Fruit fly (Drosophila melanogaster) whole organism, embryonic: Measurements from ENCODE around the gene CG9328.

Experiments
- Ada2b ChIP-seq: fragments of 200-800 bp; sonication (Bioruptor generic); IDR thresholded peaks from 2 replicates; pipeline ENCODE4 v1.3.6; 2022; ENCODE audit warnings: missing biosample characterization, missing genetic modification characterization
- Asciz ChIP-seq: fragments of 200-800 bp; sonication (Bioruptor generic); optimal IDR thresholded peaks from 2 replicates; lab custom pipeline; 2017; ENCODE audit warnings: missing biosample characterization, mild to moderate bottlenecking, missing genetic modification characterization, missing genetic modification reagents
- Atf3 ChIP-seq: fragments of 200-800 bp; sonication (Bioruptor generic); optimal IDR thresholded peaks from 3 replicates; lab custom pipeline; 2016; ENCODE audit warnings: missing biosample characterization, missing genetic modification characterization
- Bgb ChIP-seq: fragments of 200-800 bp; sonication (Bioruptor generic); IDR thresholded peaks from 2 replicates; pipeline ENCODE4 v1.3.6; 2022; ENCODE audit warnings: missing biosample characterization, missing genetic modification characterization; ENCODE audit not compliant: partially characterized antibody
- CG10565 ChIP-seq: fragments of 200-800 bp; sonication (Bioruptor generic); optimal IDR thresholded peaks from 3 replicates; lab custom pipeline; 2016; ENCODE audit warnings: missing biosample characterization, mild to moderate bottlenecking, missing genetic modification characterization
- CG11456 ChIP-seq: fragments of 200-800 bp; sonication (Bioruptor generic); IDR thresholded peaks from 3 replicates; pipeline ENCODE4 v1.3.6; 2022; ENCODE audit warnings: missing biosample characterization, missing genetic modification characterization
- CG1233 ChIP-seq: fragments of 200-800 bp; sonication (Bioruptor generic); optimal IDR thresholded peaks from 4 replicates; lab custom pipeline; 2018; ENCODE audit warnings: missing biosample characterization, mild to moderate bottlenecking, missing genetic modification characterization
- CG12942 ChIP-seq: fragments of 200-800 bp; sonication (Bioruptor generic); optimal IDR thresholded peaks from 3 replicates; lab custom pipeline; 2016; ENCODE audit warnings: missing biosample characterization, missing genetic modification characterization
- CG13424 ChIP-seq: fragments of 200-800 bp; sonication (Bioruptor generic); optimal IDR thresholded peaks from 2 replicates; lab custom pipeline; 2019; ENCODE audit warnings: missing biosample characterization, mild to moderate bottlenecking, missing genetic modification characterization, moderate library complexity
- CG14050 ChIP-seq: fragments of 200-800 bp; sonication (Bioruptor generic); IDR thresholded peaks from 3 replicates; pipeline ENCODE4 v1.3.6; 2022; ENCODE audit warnings: missing biosample characterization, missing genetic modification characterization
- CG17186 ChIP-seq: fragments of 200-800 bp; sonication (Bioruptor generic); optimal IDR thresholded peaks from 3 replicates; lab custom pipeline; 2017; ENCODE audit warnings: missing biosample characterization, missing genetic modification reagents, missing genetic modification characterization
- CG17328 ChIP-seq: fragments of 200-800 bp; sonication (Bioruptor generic); IDR thresholded peaks from 2 replicates; pipeline ENCODE4 v1.3.6; 2022; ENCODE audit warnings: missing biosample characterization, missing genetic modification characterization
- CG17568 ChIP-seq: fragments of 200-800 bp; sonication (Bioruptor generic); optimal IDR thresholded peaks from 2 replicates; lab custom pipeline; 2018; ENCODE audit warnings: missing biosample characterization, mild to moderate bottlenecking, missing genetic modification characterization, moderate library complexity
- CG17912 ChIP-seq: fragments of 200-800 bp; sonication (Bioruptor generic); optimal IDR thresholded peaks from 2 replicates; lab custom pipeline; 2018; ENCODE audit warnings: missing biosample characterization, mild to moderate bottlenecking, missing genetic modification characterization
- CG2712 ChIP-seq: fragments of 200-800 bp; optimal IDR thresholded peaks from 3 replicates; lab custom pipeline; 2019; ENCODE audit warnings: missing biosample characterization, mild to moderate bottlenecking, missing genetic modification characterization, moderate library complexity
- CG3281 ChIP-seq: fragments of 200-800 bp; sonication (Bioruptor generic); optimal IDR thresholded peaks from 3 replicates; lab custom pipeline; 2017; ENCODE audit warnings: missing biosample characterization, mild to moderate bottlenecking, missing genetic modification characterization
- CG4730 ChIP-seq: fragments of 200-800 bp; sonication (Bioruptor generic); IDR thresholded peaks from 2 replicates; pipeline ENCODE4 v1.3.6; 2022; ENCODE audit warnings: missing biosample characterization, missing genetic modification characterization
- CG6689 ChIP-seq: fragments of 200-800 bp; sonication (Bioruptor generic); IDR thresholded peaks from 2 replicates; pipeline ENCODE4 v1.3.6; 2022; ENCODE audit warnings: missing biosample characterization, missing genetic modification characterization
- CG7372 ChIP-seq: fragments of 200-800 bp; sonication (Bioruptor generic); IDR thresholded peaks from 2 replicates; pipeline ENCODE4 v1.3.6; 2022; ENCODE audit warnings: missing biosample characterization, missing genetic modification characterization
- CG8388 ChIP-seq: fragments of 200-800 bp; sonication (Bioruptor generic); optimal IDR thresholded peaks from 2 replicates; lab custom pipeline; 2019; ENCODE audit warnings: missing biosample characterization, mild to moderate bottlenecking, missing genetic modification characterization, moderate library complexity
- CoRest ChIP-seq: fragments of 200-800 bp; sonication (Bioruptor generic); optimal IDR thresholded peaks from 3 replicates; lab custom pipeline; 2018; ENCODE audit warnings: missing biosample characterization, mild to moderate bottlenecking, missing genetic modification characterization, moderate library complexity
- Lim3 ChIP-seq: fragments of 200-800 bp; sonication (Bioruptor generic); IDR thresholded peaks from 2 replicates; pipeline ENCODE4 v1.3.6; 2022; ENCODE audit warnings: missing biosample characterization, missing genetic modification characterization
- Side ChIP-seq: fragments of 200-800 bp; sonication (Bioruptor generic); optimal IDR thresholded peaks from 2 replicates; lab custom pipeline; 2016; ENCODE audit warnings: missing biosample characterization, missing genetic modification characterization
- Sry-β ChIP-seq: fragments of 200-800 bp; sonication (Bioruptor generic); optimal IDR thresholded peaks from 2 replicates; lab custom pipeline; 2018; ENCODE audit warnings: missing biosample characterization, mild to moderate bottlenecking, missing genetic modification characterization, moderate library complexity
- Taf1 ChIP-seq: fragments of 200-800 bp; sonication (Bioruptor generic); IDR thresholded peaks from 2 replicates; pipeline ENCODE4 v1.3.6; 2022; ENCODE audit warnings: missing biosample characterization, missing genetic modification characterization
- ash1 ChIP-seq: fragments of 200-800 bp; sonication (Bioruptor generic); optimal IDR thresholded peaks from 2 replicates; lab custom pipeline; 2018; ENCODE audit warnings: missing biosample characterization, mild to moderate bottlenecking, missing genetic modification characterization
- chif ChIP-seq, 2 experiments: fragments of 200-800 bp; sonication (Bioruptor generic); optimal IDR thresholded peaks; 3 replicates each; lab custom pipeline; 2016; ENCODE audit warnings: missing biosample characterization in 2 of 2, missing genetic modification characterization in 2 of 2
- chinmo ChIP-seq: fragments of 200-800 bp; sonication (Bioruptor generic); IDR thresholded peaks from 4 replicates; pipeline ENCODE4 v1.3.6; 2022; ENCODE audit warnings: missing biosample characterization, missing genetic modification characterization; ENCODE audit not compliant: partially characterized antibody
- croc ChIP-seq: fragments of 200-800 bp; sonication (Bioruptor generic); conservative IDR thresholded peaks from 3 replicates; pipeline ENCODE4 v1.3.6; 2022; ENCODE audit warnings: missing biosample characterization, missing genetic modification characterization
- fd102C ChIP-seq: fragments of 200-800 bp; sonication (Bioruptor generic); optimal IDR thresholded peaks from 2 replicates; lab custom pipeline; 2018; ENCODE audit warnings: missing biosample characterization, mild to moderate bottlenecking, missing genetic modification characterization, moderate library complexity
- fru ChIP-seq: fragments of >200 bp; optimal IDR thresholded peaks from 2 replicates; lab custom pipeline; 2017
- gcm2 ChIP-seq: fragments of 200-800 bp; sonication (Bioruptor generic); optimal IDR thresholded peaks from 2 replicates; lab custom pipeline; 2016; ENCODE audit warnings: missing biosample characterization, missing genetic modification characterization
- jigr1 ChIP-seq: fragments of 200-800 bp; sonication (Bioruptor generic); IDR thresholded peaks from 3 replicates; pipeline ENCODE4 v1.3.6; 2022; ENCODE audit warnings: missing biosample characterization, missing genetic modification characterization
- nerfin-1 ChIP-seq: fragments of 200-800 bp; sonication (Bioruptor generic); optimal IDR thresholded peaks from 3 replicates; lab custom pipeline; 2019; ENCODE audit warnings: missing biosample characterization, mild to moderate bottlenecking, missing genetic modification characterization, moderate library complexity
- nerfin-2 ChIP-seq: fragments of 200-800 bp; sonication (Bioruptor generic); IDR thresholded peaks from 2 replicates; pipeline ENCODE4 v1.3.6; 2022; ENCODE audit warnings: missing biosample characterization, missing genetic modification characterization; ENCODE audit not compliant: partially characterized antibody
- otp ChIP-seq: fragments of 200-800 bp; sonication (Bioruptor generic); IDR thresholded peaks from 3 replicates; pipeline ENCODE4, ENCODE4 v1.3.6; 2022; ENCODE audit warnings: missing biosample characterization, missing genetic modification characterization
- pho ChIP-seq: fragments of 200-800 bp; sonication (Bioruptor generic); optimal IDR thresholded peaks from 2 replicates; lab custom pipeline; 2016; ENCODE audit warnings: missing biosample characterization, missing genetic modification characterization
- prd ChIP-seq, 3 experiments: fragments of >200 bp in 2 of 3; fragments of 200-800 bp in 1 of 3; sonication (Bioruptor generic) in 1 of 3; optimal IDR thresholded peaks in 2 of 3; IDR thresholded peaks in 1 of 3; 2 replicates in 2 of 3; 3 replicates in 1 of 3; pipeline versions ENCODE4 v1.3.6 to Lab custom; 2017 to 2022; ENCODE audit warnings: missing biosample characterization in 1 of 3, missing genetic modification characterization in 1 of 3
- ranshi ChIP-seq: fragments of 200-800 bp; sonication (Bioruptor generic); IDR thresholded peaks from 2 replicates; pipeline ENCODE4 v1.3.6; 2022; ENCODE audit warnings: missing biosample characterization, missing genetic modification characterization
- sens-2 ChIP-seq: fragments of 200-800 bp; sonication (Bioruptor generic); IDR thresholded peaks from 2 replicates; pipeline ENCODE4 v1.3.6; 2022; ENCODE audit warnings: missing biosample characterization, missing genetic modification characterization
- seq ChIP-seq: fragments of 200-800 bp; sonication (Bioruptor generic); IDR thresholded peaks from 2 replicates; pipeline ENCODE4 v1.3.6; 2022; ENCODE audit warnings: missing biosample characterization, missing genetic modification characterization
- shn ChIP-seq: fragments of 200-800 bp; sonication (Bioruptor generic); optimal IDR thresholded peaks from 3 replicates; lab custom pipeline; 2016; ENCODE audit warnings: missing biosample characterization, missing genetic modification characterization
- sima ChIP-seq: fragments of 200-800 bp; sonication (Bioruptor generic); optimal IDR thresholded peaks from 2 replicates; lab custom pipeline; 2016; ENCODE audit warnings: missing biosample characterization, missing genetic modification characterization
- slbo ChIP-seq: fragments of 200-800 bp; sonication (Bioruptor generic); IDR thresholded peaks from 2 replicates; pipeline ENCODE4 v1.3.6; 2022; ENCODE audit warnings: missing biosample characterization, missing genetic modification characterization
- so ChIP-seq: fragments of 200-800 bp; sonication (Bioruptor generic); IDR thresholded peaks from 3 replicates; pipeline ENCODE4 v1.3.6; 2022; ENCODE audit warnings: missing biosample characterization, missing genetic modification characterization
- sob ChIP-seq: fragments of 200-800 bp; sonication (Bioruptor generic); IDR thresholded peaks from 2 replicates; pipeline ENCODE4 v1.3.6; 2022; ENCODE audit warnings: missing biosample characterization, missing genetic modification characterization
- tio ChIP-seq: fragments of 200-800 bp; sonication (Bioruptor generic); optimal IDR thresholded peaks from 2 replicates; lab custom pipeline; 2017; ENCODE audit warnings: missing biosample characterization, missing genetic modification characterization, inconsistent platforms
- tll ChIP-seq, 2 experiments: fragments of 200-800 bp in 1 of 2; fragments of >200 bp in 1 of 2; sonication (Bioruptor generic) in 1 of 2; optimal IDR thresholded peaks; 2 replicates each; lab custom pipeline; 2017 to 2019; ENCODE audit warnings: missing biosample characterization in 2 of 2, missing genetic modification characterization in 2 of 2, mild to moderate bottlenecking in 1 of 2, moderate library complexity in 1 of 2
- trem ChIP-seq: fragments of 200-800 bp; optimal IDR thresholded peaks from 3 replicates; lab custom pipeline; 2019; ENCODE audit warnings: missing biosample characterization, mild to moderate bottlenecking, missing genetic modification characterization, moderate library complexity
- unpg ChIP-seq: fragments of 200-800 bp; sonication (Bioruptor generic); optimal IDR thresholded peaks from 3 replicates; lab custom pipeline; 2018; ENCODE audit warnings: missing biosample characterization, mild to moderate bottlenecking, missing genetic modification characterization, moderate library complexity

Gene CG9328

DNA sequence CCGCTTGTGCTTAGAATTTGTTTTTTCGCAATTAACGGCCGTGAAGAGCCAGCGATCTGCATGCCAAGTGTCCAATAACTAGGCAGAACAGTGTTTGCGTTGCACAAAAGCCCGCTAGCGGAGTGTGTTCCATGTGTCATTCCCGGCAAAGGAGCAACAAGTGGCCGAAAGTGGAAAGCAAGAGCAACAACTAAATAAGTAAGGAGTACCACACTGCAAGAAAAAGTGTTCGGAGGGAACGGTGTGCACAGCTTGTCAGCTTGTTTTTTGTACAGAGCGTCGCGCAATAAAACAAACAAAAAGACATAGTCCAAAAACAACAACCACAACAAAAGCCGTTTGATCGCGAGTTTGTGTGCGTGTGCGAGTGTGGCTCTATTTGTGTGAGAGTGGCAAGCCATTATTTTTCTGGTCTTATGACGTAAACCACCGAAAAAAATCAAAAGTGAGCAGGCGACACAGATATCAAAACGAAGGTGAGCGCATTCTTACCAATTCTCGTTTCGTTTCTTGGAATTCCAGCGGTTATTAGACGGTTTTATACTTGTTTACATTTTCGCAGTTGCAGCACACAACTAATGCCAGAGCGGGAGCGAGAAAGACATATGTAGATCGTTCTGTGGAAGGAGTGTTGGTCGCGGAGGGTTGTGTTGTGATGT is 39.2 kb upstream of the CG9328 start (continued):
- TF ChIP-seq trem (tag; lab: Kevin White, UChicago) = no peak
- TF ChIP-seq CG17328 (GFP tag; lab: Robert Waterston, UW) = no peak
- TF ChIP-seq fd102C (GFP tag; lab: Kevin White, UChicago) = no peak
- no peak for TF ChIP-seq CG11456 (GFP tag; lab: Robert Waterston, UW)
- no peak for TF ChIP-seq ranshi (GFP tag; lab: Robert Waterston, UW)
- TF ChIP-seq CG4730 (GFP tag; lab: Robert Waterston, UW) = no peak
- no peak for TF ChIP-seq CG2712 (tag; lab: Kevin White, UChicago)
- no peak for TF ChIP-seq CG10565
- no peak for TF ChIP-seq CG7372 (GFP tag; lab: Robert Waterston, UW)
- TF ChIP-seq CG13424 (tag; lab: Kevin White, UChicago) = no peak
- TF ChIP-seq CG17568 (GFP tag; lab: Kevin White, UChicago) = no peak
- TF ChIP-seq jigr1 (GFP tag; lab: Robert Waterston, UW) = no peak
- TF ChIP-seq CoRest = no peak
- 0 out of 2 replicates have a peak, but pooled peaks have one; percentile 27 for TF ChIP-seq CG6689
- no peak for TF ChIP-seq nerfin-2
- no peak for TF ChIP-seq croc
- TF ChIP-seq pho (GFP tag; lab: Kevin White, UChicago) = no peak
- TF ChIP-seq CG12942 (GFP tag; lab: Kevin White, UChicago) = no peak
- TF ChIP-seq Taf1 (GFP tag; lab: Robert Waterston, UW) = no peak
- TF ChIP-seq seq (GFP tag; lab: Robert Waterston, UW) = no peak; the same call in 1 of the 2 replicates
- no peak for TF ChIP-seq otp
- no peak for TF ChIP-seq gcm2
- no peak for TF ChIP-seq Side
- TF ChIP-seq fru = no peak
- no peak for TF ChIP-seq Sry-β (GFP tag; lab: Kevin White, UChicago)
- no peak for TF ChIP-seq CG17186 (GFP tag; lab: Kevin White, UChicago)
- no peak for TF ChIP-seq sima (GFP tag; lab: Kevin White, UChicago)
- TF ChIP-seq CG8388 = no peak
- TF ChIP-seq Bgb = peak; percentile 44
- no peak for TF ChIP-seq tll (GFP tag; optimal IDR thresholded peaks at IDR 0.05; lab: Kevin White, UChicago)
- peak; percentile 25; the same call in 1 of the 2 replicates for TF ChIP-seq slbo
- TF ChIP-seq nerfin-1 (tag; lab: Kevin White, UChicago) = no peak
- TF ChIP-seq unpg = no peak
- no peak for TF ChIP-seq sens-2
- TF ChIP-seq tio (GFP tag; lab: Kevin White, UChicago) = no peak
- peak; percentile 12 for TF ChIP-seq CG3281 (GFP tag; lab: Kevin White, UChicago)
- no peak for TF ChIP-seq Asciz (GFP tag; lab: Kevin White, UChicago)
- no peak for TF ChIP-seq Ada2b (GFP tag; lab: Robert Waterston, UW)
- TF ChIP-seq sob (GFP tag; lab: Robert Waterston, UW) = no peak
- no peak for TF ChIP-seq CG1233 (GFP tag; lab: Kevin White, UChicago)
- TF ChIP-seq shn (GFP tag; lab: Kevin White, UChicago) = no peak
- TF ChIP-seq chinmo (GFP tag; lab: Robert Waterston, UW) = peak; percentile 89; the same call in 3 of the 4 replicates
- TF ChIP-seq so (GFP tag; lab: Robert Waterston, UW) = peak; percentile 55; the same call in 1 of the 3 replicates
- TF ChIP-seq ash1 (GFP tag; lab: Kevin White, UChicago) = no peak
- no peak for TF ChIP-seq CG17912
- TF ChIP-seq prd (optimal IDR thresholded peaks at IDR 0.05; lab: Kevin White, UChicago) = no peak
- no peak for TF ChIP-seq prd (GFP tag; IDR thresholded peaks at IDR 0.05; lab: Robert Waterston, UW)
- TF ChIP-seq Lim3 (GFP tag; lab: Robert Waterston, UW) = no peak
- no peak for TF ChIP-seq CG14050
- TF ChIP-seq Atf3 (GFP tag; lab: Kevin White, UChicago) = peak; percentile 42
- peak in 1 of 2 experiments; percentile 3 for TF ChIP-seq chif (GFP tag; optimal IDR thresholded peaks at IDR 0.05; lab: Kevin White, UChicago)
